Worm (Caenorhabditis elegans): ENCODE results near the gene W07A12.8.
A peak's percentile ranks its signal among the peaks of the same experiment; 100 is the strongest.

The W07A12.8 gene

DNA sequence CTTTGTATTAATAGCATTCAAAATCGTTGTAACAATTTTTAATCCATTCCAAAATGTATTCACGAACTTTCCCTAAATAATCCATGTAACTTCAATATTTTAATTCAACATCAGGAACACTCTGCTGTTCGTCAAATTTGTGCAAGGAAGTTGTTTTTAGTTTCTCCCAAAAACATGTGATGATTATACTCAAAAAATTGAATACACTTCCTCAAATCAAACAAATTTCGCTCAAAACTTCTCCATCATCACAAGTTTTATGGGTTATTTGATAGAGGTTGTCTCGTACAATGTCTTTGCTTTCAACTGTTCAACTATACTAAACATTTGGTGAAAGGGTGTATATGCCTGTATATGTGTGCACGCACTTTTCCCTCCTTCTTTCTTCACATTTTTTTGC, 40.6 kb downstream of the W07A12.8 start:
- no peak for TF ChIP-seq nhr-71 (tag; optimal IDR thresholded peaks at IDR 0.05)
- no peak for TF ChIP-seq nhr-28 (tag; optimal IDR thresholded peaks at IDR 0.05)
- no peak for TF ChIP-seq sox-4 (tag; optimal IDR thresholded peaks at IDR 0.05)
- no peak for TF ChIP-seq skn-1 (tag; optimal IDR thresholded peaks at IDR 0.05)
- TF ChIP-seq nhr-90 (tag; optimal IDR thresholded peaks at IDR 0.05; ENCODE audit: poor library complexity): no peak
- no peak for TF ChIP-seq sptf-1 (tag; optimal IDR thresholded peaks at IDR 0.05)
- no peak for TF ChIP-seq rnt-1 (tag; optimal IDR thresholded peaks at IDR 0.05)
- TF ChIP-seq ceh-90 (tag; optimal IDR thresholded peaks at IDR 0.05): no peak
- no peak for TF ChIP-seq aha-1 (tag; optimal IDR thresholded peaks at IDR 0.05)
- TF ChIP-seq fos-1 (tag; optimal IDR thresholded peaks at IDR 0.05): no peak
- TF ChIP-seq nhr-237 (tag; optimal IDR thresholded peaks at IDR 0.05): no peak
- TF ChIP-seq sup-37 (GFP tag; optimal IDR thresholded peaks at IDR 0.05): no peak

- TF ChIP-seq isw-1 (GFP tag; IDR thresholded peaks at IDR 0.05) (no peak), ets-5 (GFP tag; IDR thresholded peaks at IDR 0.05) (no peak), nhr-76 (tag; optimal IDR thresholded peaks at IDR 0.05) (no peak), nhr-85 (tag) (peak; percentile 69), fos-1 (tag; optimal IDR thresholded peaks at IDR 0.05) (no peak)
These were observed 41.3 kb downstream of the W07A12.8 start for ce11 chrII:9124353-9124752.

ce11 chrII:9120813-9121554, 44.6 kb downstream of the W07A12.8 start:
- no peak for TF ChIP-seq unc-62 (GFP tag; optimal IDR thresholded peaks at IDR 0.05)
- no peak for TF ChIP-seq zip-4 (GFP tag; optimal IDR thresholded peaks at IDR 0.05)
- no peak for TF ChIP-seq hlh-17 (GFP tag; optimal IDR thresholded peaks at IDR 0.05; ENCODE audit: borderline replicate concordance)
- peak; percentile 53 for TF ChIP-seq nhr-47 (tag; optimal IDR thresholded peaks at IDR 0.05)
- TF ChIP-seq dsc-1 (tag; optimal IDR thresholded peaks at IDR 0.05): peak; percentile 42
- TF ChIP-seq pag-3 (tag; optimal IDR thresholded peaks at IDR 0.05; ENCODE audit: borderline replicate concordance, insufficient read depth): no peak
- TF ChIP-seq efl-1 (optimal IDR thresholded peaks at IDR 0.05): no peak
- peak in 1 of 2 experiments; percentile 55 for TF ChIP-seq efl-1 (GFP tag; optimal IDR thresholded peaks at IDR 0.05 in 1 of 2)
- TF ChIP-seq fkh-4 (tag; optimal IDR thresholded peaks at IDR 0.05; ENCODE audit: borderline replicate concordance): no peak
- no peak for TF ChIP-seq mab-9 (GFP tag; IDR thresholded peaks at IDR 0.05)
- no peak for TF ChIP-seq mef-2 (tag; optimal IDR thresholded peaks at IDR 0.05)
- no peak for TF ChIP-seq tbx-2 (tag; optimal IDR thresholded peaks at IDR 0.05)
- TF ChIP-seq swsn-7 (tag; optimal IDR thresholded peaks at IDR 0.05): no peak
- no peak for TF ChIP-seq fos-1 (tag; optimal IDR thresholded peaks at IDR 0.05)
- no peak for TF ChIP-seq rnt-1 (tag; optimal IDR thresholded peaks at IDR 0.05)
- no peak for TF ChIP-seq C16A3.4 (tag; optimal IDR thresholded peaks at IDR 0.05)
- TF ChIP-seq nhr-84 (tag; optimal IDR thresholded peaks at IDR 0.05): no peak
- no peak for TF ChIP-seq nhr-77 (tag; optimal IDR thresholded peaks at IDR 0.05)
- TF ChIP-seq fkh-8 (tag; optimal IDR thresholded peaks at IDR 0.05): peak; percentile 75
- TF ChIP-seq elt-3 (tag; optimal IDR thresholded peaks at IDR 0.05): no peak
- TF ChIP-seq unc-86 (tag; optimal IDR thresholded peaks at IDR 0.05): peak; percentile 57
- TF ChIP-seq sox-4 (tag; optimal IDR thresholded peaks at IDR 0.05): no peak
- TF ChIP-seq elt-2 (tag; optimal IDR thresholded peaks at IDR 0.05): no peak
- TF ChIP-seq ceh-8 (GFP tag; optimal IDR thresholded peaks at IDR 0.05): no peak
- no peak for TF ChIP-seq C34B4.2 (tag; optimal IDR thresholded peaks at IDR 0.05)
- TF ChIP-seq efl-3 (GFP tag; optimal IDR thresholded peaks at IDR 0.05): no peak
- no peak for TF ChIP-seq nhr-12 (tag; optimal IDR thresholded peaks at IDR 0.05)
- no peak for TF ChIP-seq nhr-76 (tag; optimal IDR thresholded peaks at IDR 0.05)
- TF ChIP-seq mdl-1 (tag; optimal IDR thresholded peaks at IDR 0.05): no peak
- no peak for TF ChIP-seq nhr-20 (tag; optimal IDR thresholded peaks at IDR 0.05)
- TF ChIP-seq nhr-71 (tag; optimal IDR thresholded peaks at IDR 0.05): peak; percentile 47
- peak; percentile 8 for TF ChIP-seq fkh-10 (GFP tag; optimal IDR thresholded peaks at IDR 0.05)
- TF ChIP-seq unc-98 (GFP tag; IDR thresholded peaks at IDR 0.05): no peak
- TF ChIP-seq pqm-1 (tag; optimal IDR thresholded peaks at IDR 0.05): no peak
- TF ChIP-seq xbp-1 (tag; optimal IDR thresholded peaks at IDR 0.05): no peak
- no peak for TF ChIP-seq blmp-1 (tag; optimal IDR thresholded peaks at IDR 0.05)
- TF ChIP-seq sptf-1 (tag; optimal IDR thresholded peaks at IDR 0.05): no peak
- no peak for TF ChIP-seq lin-15B (tag; optimal IDR thresholded peaks at IDR 0.05)
- TF ChIP-seq egl-13 (tag; optimal IDR thresholded peaks at IDR 0.05): no peak
